Worm (Caenorhabditis elegans): ENCODE measurements around the gene Y38E10A.33.

DNA sequence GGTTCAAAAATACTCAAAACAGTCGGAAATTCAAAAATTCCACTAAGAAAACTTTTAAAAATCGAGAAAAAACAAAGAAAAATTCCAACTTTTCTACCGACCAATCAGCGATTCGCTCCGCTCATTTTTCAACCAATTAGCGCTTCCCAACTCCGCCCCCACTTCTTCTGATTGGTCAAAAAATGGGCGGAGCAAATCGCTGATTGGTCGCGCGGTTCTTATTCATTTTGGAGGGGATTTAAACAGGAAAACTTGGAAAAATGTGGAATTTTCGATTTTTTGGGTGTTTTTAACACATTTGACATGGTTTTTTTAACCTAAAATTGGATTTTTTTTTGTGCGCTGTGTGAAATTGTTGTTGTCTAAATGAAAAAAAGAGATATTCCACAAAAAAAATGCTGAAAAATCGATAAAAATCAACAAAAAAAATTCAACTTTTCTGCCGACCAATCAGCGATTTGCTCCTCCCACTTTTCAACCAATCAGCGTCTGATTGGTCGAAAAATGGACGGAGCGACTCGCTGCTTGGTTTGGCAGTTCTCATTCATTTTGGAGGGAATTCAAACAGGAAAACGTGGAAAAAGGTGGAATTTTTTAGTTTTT lies 43.3 kb upstream of the Y38E10A.33 start:
- TF ChIP-seq klf-2 (GFP tag; conservative IDR thresholded peaks at IDR 0.05) (no peak), cog-1 (tag; optimal IDR thresholded peaks at IDR 0.05) (no peak), ref-1 (GFP tag; conservative IDR thresholded peaks at IDR 0.05) (no peak), tab-1 (GFP tag; IDR thresholded peaks at IDR 0.05) (no peak), T22C8.4 (GFP tag; IDR thresholded peaks at IDR 0.05) (no peak), ztf-23 (GFP tag; IDR thresholded peaks at IDR 0.05) (no peak), flt-1 (GFP tag; IDR thresholded peaks at IDR 0.05) (no peak)
